Fruit fly (Drosophila melanogaster) whole organism, embryonic: Measurements from ENCODE around the gene ATPsyngamma.

Experiments used
- Aef1 ChIP-seq: fragments of 200-800 bp; sonication (Bioruptor generic); IDR thresholded peaks from 3 replicates; pipeline ENCODE4 v1.3.6; 2022; ENCODE audit warnings: missing biosample characterization, missing genetic modification characterization
- Asciz ChIP-seq: fragments of 200-800 bp; sonication (Bioruptor generic); optimal IDR thresholded peaks from 2 replicates; lab custom pipeline; 2017; ENCODE audit warnings: missing biosample characterization, mild to moderate bottlenecking, missing genetic modification characterization, missing genetic modification reagents
- CG10274 ChIP-seq: fragments of 200-800 bp; sonication (Bioruptor generic); optimal IDR thresholded peaks from 3 replicates; lab custom pipeline; 2017; ENCODE audit warnings: missing biosample characterization, mild to moderate bottlenecking, missing genetic modification characterization
- CG10543 ChIP-seq: fragments of 200-800 bp; sonication (Bioruptor generic); optimal IDR thresholded peaks from 3 replicates; lab custom pipeline; 2017; ENCODE audit warnings: missing biosample characterization, mild to moderate bottlenecking, missing genetic modification characterization, moderate library complexity
- CG11085 ChIP-seq: fragments of 200-800 bp; sonication (Bioruptor generic); IDR thresholded peaks from 2 replicates; pipeline ENCODE4 v1.3.6; 2022; ENCODE audit warnings: missing biosample characterization, missing genetic modification characterization
- CG11504 ChIP-seq: fragments of 200-800 bp; sonication (Bioruptor generic); optimal IDR thresholded peaks from 3 replicates; lab custom pipeline; 2019; ENCODE audit warnings: missing biosample characterization, mild to moderate bottlenecking, missing genetic modification characterization, moderate library complexity
- CG11696 ChIP-seq: fragments of 200-800 bp; sonication (Bioruptor generic); IDR thresholded peaks from 2 replicates; pipeline ENCODE4 v1.3.6; 2022; ENCODE audit warnings: missing biosample characterization, missing genetic modification characterization
- CG12236 ChIP-seq: fragments of 200-800 bp; sonication (Bioruptor generic); optimal IDR thresholded peaks from 2 replicates; lab custom pipeline; 2016; ENCODE audit warnings: missing biosample characterization, missing genetic modification characterization
- CG13287 ChIP-seq: fragments of 200-800 bp; sonication (Bioruptor generic); IDR thresholded peaks from 2 replicates; pipeline ENCODE4 v1.3.6; 2022; ENCODE audit warnings: missing biosample characterization, missing genetic modification characterization; ENCODE audit not compliant: partially characterized antibody
- CG13424 ChIP-seq: fragments of 200-800 bp; sonication (Bioruptor generic); optimal IDR thresholded peaks from 2 replicates; lab custom pipeline; 2019; ENCODE audit warnings: missing biosample characterization, mild to moderate bottlenecking, missing genetic modification characterization, moderate library complexity
- CG14014 ChIP-seq: fragments of 200-800 bp; sonication (Bioruptor generic); IDR thresholded peaks from 2 replicates; pipeline ENCODE4 v1.3.6; 2022; ENCODE audit warnings: missing biosample characterization, missing genetic modification characterization
- CG17359 ChIP-seq: fragments of 200-800 bp; sonication (Bioruptor generic); optimal IDR thresholded peaks from 3 replicates; lab custom pipeline; 2018; ENCODE audit warnings: missing biosample characterization, mild to moderate bottlenecking, missing genetic modification characterization, moderate library complexity
- CG17361 ChIP-seq: fragments of 200-800 bp; sonication (Bioruptor generic); IDR thresholded peaks from 3 replicates; pipeline ENCODE4 v1.3.6; 2022; ENCODE audit warnings: missing biosample characterization, missing genetic modification characterization
- CG17385 ChIP-seq: fragments of 200-800 bp; sonication (Bioruptor generic); optimal IDR thresholded peaks from 3 replicates; lab custom pipeline; 2018; ENCODE audit warnings: missing biosample characterization, mild to moderate bottlenecking, missing genetic modification characterization
- CG18764 ChIP-seq: fragments of 200-800 bp; sonication (Bioruptor generic); optimal IDR thresholded peaks from 3 replicates; lab custom pipeline; 2016; ENCODE audit warnings: missing biosample characterization, missing genetic modification characterization
- CG4360 ChIP-seq: fragments of 200-800 bp; sonication (Bioruptor generic); IDR thresholded peaks from 2 replicates; pipeline ENCODE4 v1.3.6; 2022; ENCODE audit warnings: missing biosample characterization, missing genetic modification characterization
- CG4404 ChIP-seq: fragments of 200-800 bp; sonication (Bioruptor generic); IDR thresholded peaks from 2 replicates; pipeline ENCODE4 v1.3.6; 2022; ENCODE audit warnings: missing biosample characterization, missing genetic modification characterization
- CG4424 ChIP-seq: fragments of 200-800 bp; sonication (Bioruptor generic); optimal IDR thresholded peaks from 3 replicates; lab custom pipeline; 2016; ENCODE audit warnings: missing biosample characterization, missing genetic modification characterization
- CG6175 ChIP-seq: fragments of 200-800 bp; sonication (Bioruptor generic); IDR thresholded peaks from 3 replicates; pipeline ENCODE4 v1.3.6; 2022; ENCODE audit warnings: missing biosample characterization, missing genetic modification characterization
- CG6272 ChIP-seq: fragments of 200-800 bp; sonication (Bioruptor generic); IDR thresholded peaks from 2 replicates; pipeline ENCODE4 v1.3.6; 2022; ENCODE audit warnings: missing biosample characterization, missing genetic modification characterization
- CG7357 ChIP-seq: fragments of 200-800 bp; sonication (Bioruptor generic); IDR thresholded peaks from 3 replicates; pipeline ENCODE4 v1.3.6; 2022; ENCODE audit warnings: missing biosample characterization, missing genetic modification characterization
- CG9437 ChIP-seq: fragments of 200-800 bp; sonication (Bioruptor generic); optimal IDR thresholded peaks from 2 replicates; lab custom pipeline; 2018; ENCODE audit warnings: missing biosample characterization, mild to moderate bottlenecking, missing genetic modification characterization
- CG9817 ChIP-seq: fragments of 200-800 bp; sonication (Bioruptor generic); optimal IDR thresholded peaks from 2 replicates; lab custom pipeline; 2018; ENCODE audit warnings: missing biosample characterization, mild to moderate bottlenecking, missing genetic modification characterization, moderate library complexity
- Chrac-16 ChIP-seq: fragments of 200-800 bp; sonication (Bioruptor generic); optimal IDR thresholded peaks from 3 replicates; lab custom pipeline; 2016; ENCODE audit warnings: missing biosample characterization, missing genetic modification characterization
- Dbx ChIP-seq: fragments of 200-800 bp; sonication (Bioruptor generic); IDR thresholded peaks from 3 replicates; pipeline ENCODE4 v1.3.6; 2022; ENCODE audit warnings: missing biosample characterization, missing genetic modification characterization
- Ets65A ChIP-seq: fragments of 200-800 bp; sonication (Bioruptor generic); peaks from one replicate; lab custom pipeline; 2016; ENCODE audit warnings: missing biosample characterization, missing genetic modification characterization
- Med ChIP-seq: fragments of 200-800 bp; sonication (Bioruptor generic); peaks from one replicate; lab custom pipeline; 2016; ENCODE audit warnings: missing biosample characterization, missing genetic modification characterization, mild to moderate bottlenecking, inconsistent platforms, moderate library complexity
- NK7.1 ChIP-seq: fragments of 200-800 bp; sonication (Bioruptor generic); optimal IDR thresholded peaks from 3 replicates; lab custom pipeline; 2016; ENCODE audit warnings: missing biosample characterization, missing genetic modification characterization
- Opbp ChIP-seq: fragments of 200-800 bp; sonication (Bioruptor generic); IDR thresholded peaks from 3 replicates; pipeline ENCODE4 v1.3.6; 2022; ENCODE audit warnings: missing biosample characterization, missing genetic modification characterization; ENCODE audit not compliant: partially characterized antibody
- Pdp1 ChIP-seq, 2 experiments: fragments of 200-800 bp; sonication (Bioruptor generic); optimal IDR thresholded peaks; 3 replicates each; lab custom pipeline; 2016; ENCODE audit warnings: missing biosample characterization in 2 of 2, missing genetic modification characterization in 2 of 2, mild to moderate bottlenecking in 1 of 2, moderate library complexity in 1 of 2
- Spps ChIP-seq: fragments of 200-800 bp; sonication (Bioruptor generic); optimal IDR thresholded peaks from 2 replicates; lab custom pipeline; 2018; ENCODE audit warnings: missing biosample characterization, mild to moderate bottlenecking, missing genetic modification characterization
- ab ChIP-seq: fragments of 200-800 bp; sonication (Bioruptor generic); optimal IDR thresholded peaks from 2 replicates; lab custom pipeline; 2016; ENCODE audit warnings: missing biosample characterization, missing genetic modification characterization
- ap ChIP-seq: fragments of 200-800 bp; sonication (Bioruptor generic); IDR thresholded peaks from 2 replicates; pipeline ENCODE4 v1.3.6; 2022; ENCODE audit warnings: missing biosample characterization, missing genetic modification characterization
- bigmax ChIP-seq: fragments of 200-800 bp; sonication (Bioruptor generic); optimal IDR thresholded peaks from 2 replicates; lab custom pipeline; 2018; ENCODE audit warnings: missing biosample characterization, mild to moderate bottlenecking, missing genetic modification characterization
- bsh ChIP-seq, 2 experiments: fragments of 200-800 bp; sonication (Bioruptor generic); optimal IDR thresholded peaks; 2 replicates each; lab custom pipeline; 2017 to 2018; ENCODE audit warnings: mild to moderate bottlenecking in 2 of 2, missing biosample characterization in 2 of 2, missing genetic modification characterization in 2 of 2, moderate library complexity in 1 of 2
- cas ChIP-seq: fragments of 200-800 bp; sonication (Bioruptor generic); IDR thresholded peaks from 2 replicates; pipeline ENCODE4 v1.3.6; 2022; ENCODE audit warnings: missing biosample characterization, missing genetic modification characterization
- crol ChIP-seq: fragments of 200-800 bp; sonication (Bioruptor generic); IDR thresholded peaks from 2 replicates; pipeline ENCODE4 v1.3.6; 2022; ENCODE audit warnings: missing biosample characterization, missing genetic modification characterization
- disco-r ChIP-seq: fragments of 200-800 bp; sonication (Bioruptor generic); optimal IDR thresholded peaks from 2 replicates; lab custom pipeline; 2016; ENCODE audit warnings: missing biosample characterization, missing genetic modification characterization
- dmrt99B ChIP-seq: fragments of 200-800 bp; sonication (Bioruptor generic); optimal IDR thresholded peaks from 2 replicates; lab custom pipeline; 2018; ENCODE audit warnings: missing biosample characterization, mild to moderate bottlenecking, missing genetic modification characterization, moderate library complexity
- eve ChIP-seq, 2 experiments: fragments of >200 bp; optimal IDR thresholded peaks; 2 replicates each; lab custom pipeline; 2017; ENCODE audit warnings: missing biosample characterization in 2 of 2, missing genetic modification characterization in 2 of 2
- grau ChIP-seq: fragments of 200-800 bp; optimal IDR thresholded peaks from 3 replicates; lab custom pipeline; 2019; ENCODE audit warnings: missing biosample characterization, mild to moderate bottlenecking, missing genetic modification characterization, moderate library complexity
- grn ChIP-seq: fragments of 200-800 bp; sonication (Bioruptor generic); optimal IDR thresholded peaks from 3 replicates; lab custom pipeline; 2017; ENCODE audit warnings: missing biosample characterization, missing genetic modification characterization
- h ChIP-seq: fragments of >200 bp; optimal IDR thresholded peaks from 2 replicates; lab custom pipeline; 2017
- ken ChIP-seq: fragments of 200-800 bp; sonication (Bioruptor generic); IDR thresholded peaks from 3 replicates; pipeline ENCODE4 v1.3.6; 2022; ENCODE audit warnings: missing biosample characterization, missing genetic modification characterization
- kni ChIP-seq: fragments of 200-800 bp; sonication (Bioruptor generic); optimal IDR thresholded peaks from 3 replicates; lab custom pipeline; 2017; ENCODE audit warnings: mild to moderate bottlenecking, missing biosample characterization, missing genetic modification reagents, missing genetic modification characterization
- luna ChIP-seq: fragments of 200-800 bp; sonication (Bioruptor generic); optimal IDR thresholded peaks from 2 replicates; lab custom pipeline; 2016; ENCODE audit warnings: missing biosample characterization, missing genetic modification characterization
- nerfin-2 ChIP-seq: fragments of 200-800 bp; sonication (Bioruptor generic); IDR thresholded peaks from 2 replicates; pipeline ENCODE4 v1.3.6; 2022; ENCODE audit warnings: missing biosample characterization, missing genetic modification characterization; ENCODE audit not compliant: partially characterized antibody
- pb ChIP-seq: fragments of 200-800 bp; sonication (Bioruptor generic); optimal IDR thresholded peaks from 3 replicates; lab custom pipeline; 2016; ENCODE audit warnings: missing biosample characterization, missing genetic modification characterization
- seq ChIP-seq: fragments of 200-800 bp; sonication (Bioruptor generic); IDR thresholded peaks from 2 replicates; pipeline ENCODE4 v1.3.6; 2022; ENCODE audit warnings: missing biosample characterization, missing genetic modification characterization
- stwl ChIP-seq: fragments of 200-800 bp; sonication (Bioruptor generic); optimal IDR thresholded peaks from 3 replicates; lab custom pipeline; 2018; ENCODE audit warnings: missing biosample characterization, mild to moderate bottlenecking, missing genetic modification characterization, moderate library complexity
- unc-4 ChIP-seq: fragments of 200-800 bp; sonication (Bioruptor generic); IDR thresholded peaks from 2 replicates; pipeline ENCODE4 v1.3.6; 2022; ENCODE audit warnings: missing biosample characterization, missing genetic modification characterization; ENCODE audit not compliant: partially characterized antibody
- unpg ChIP-seq: fragments of 200-800 bp; sonication (Bioruptor generic); optimal IDR thresholded peaks from 3 replicates; lab custom pipeline; 2018; ENCODE audit warnings: missing biosample characterization, mild to moderate bottlenecking, missing genetic modification characterization, moderate library complexity

ATPsyngamma gene

DNA sequence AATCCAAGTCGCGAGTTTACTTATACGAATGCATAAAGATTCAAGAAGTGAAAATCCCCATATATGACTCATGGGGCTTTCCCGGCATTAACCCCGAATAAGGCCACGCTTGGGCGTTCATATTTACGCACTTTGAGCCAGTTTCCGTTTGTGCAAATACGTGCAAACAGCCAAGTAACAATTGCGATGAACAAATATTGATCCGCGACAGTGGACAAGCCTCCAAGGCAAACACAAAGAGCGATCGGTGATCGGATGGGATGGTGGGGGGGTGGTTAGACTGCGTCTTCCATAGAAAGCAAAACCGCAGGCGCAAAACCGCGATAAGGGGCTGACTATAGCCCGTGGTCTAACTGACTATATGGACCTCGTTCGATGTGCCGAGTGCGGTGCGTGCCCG is 8.3 kb upstream of the ATPsyngamma start (continued):
- TF ChIP-seq grau (tag; lab: Kevin White, UChicago) (no peak), CG12236 (GFP tag; lab: Kevin White, UChicago) (no peak), CG17385 (GFP tag; lab: Kevin White, UChicago) (no peak), CG11085 (GFP tag; lab: Robert Waterston, UW) (no peak), CG11504 (tag; lab: Kevin White, UChicago) (peak; percentile 27), CG6272 (GFP tag; lab: Robert Waterston, UW) (no peak), CG18764 (GFP tag; lab: Kevin White, UChicago) (no peak), Asciz (peak; percentile 37), grn (no peak), CG10274 (GFP tag; lab: Kevin White, UChicago) (no peak), CG9437 (no peak), pb (GFP tag; lab: Kevin White, UChicago) (no peak), h (lab: Kevin White, UChicago) (no peak), dmrt99B (tag; lab: Kevin White, UChicago) (peak; percentile 0), seq (GFP tag; lab: Robert Waterston, UW) (0 out of 2 replicates have a peak, but pooled peaks have one; percentile 15), CG7357 (no peak), Dbx (0 out of 3 replicates have a peak, but pooled peaks have one; percentile 40), ab (GFP tag; lab: Kevin White, UChicago) (no peak), CG17361 (no peak), CG4360 (GFP tag; lab: Robert Waterston, UW) (no peak), CG17359 (tag; lab: Kevin White, UChicago) (peak; percentile 35), Opbp (GFP tag; lab: Robert Waterston, UW) (no peak), nerfin-2 (GFP tag; lab: Robert Waterston, UW) (no peak), ap (GFP tag; lab: Robert Waterston, UW) (no peak), bsh (GFP tag; optimal IDR thresholded peaks at IDR 0.05; lab: Kevin White, UChicago) (peak in 1 of 2 experiments; percentile 6), CG11696 (no peak), unc-4 (GFP tag; lab: Robert Waterston, UW) (no peak), luna (GFP tag; lab: Kevin White, UChicago) (no peak), CG6175 (GFP tag; lab: Robert Waterston, UW) (no peak), Ets65A (GFP tag; lab: Kevin White, UChicago) (no peak), eve (GFP tag; optimal IDR thresholded peaks at IDR 0.05; lab: Kevin White, UChicago) (no peak), kni (GFP tag; lab: Kevin White, UChicago) (no peak), CG4424 (GFP tag; lab: Kevin White, UChicago) (no peak), Spps (tag; lab: Kevin White, UChicago) (no peak), NK7.1 (GFP tag; lab: Kevin White, UChicago) (no peak), CG4404 (GFP tag; lab: Robert Waterston, UW) (no peak), Chrac-16 (GFP tag; lab: Kevin White, UChicago) (no peak), CG13287 (no peak), unpg (GFP tag; lab: Kevin White, UChicago) (peak; percentile 10), Aef1 (GFP tag; lab: Robert Waterston, UW) (no peak), Pdp1 (GFP tag; optimal IDR thresholded peaks at IDR 0.05; lab: Kevin White, UChicago) (peak in 1 of 2 experiments; percentile 2), stwl (no peak), ken (0 out of 3 replicates have a peak, but pooled peaks have one; percentile 40), cas (no peak), CG9817 (tag; lab: Kevin White, UChicago) (peak; percentile 0), CG14014 (peak; percentile 37; the same call in 1 of the 2 replicates), CG13424 (tag; lab: Kevin White, UChicago) (peak; percentile 15), crol (GFP tag; lab: Robert Waterston, UW) (no peak), bigmax (no peak), disco-r (no peak), Med (GFP tag; lab: Kevin White, UChicago) (peak; percentile 89), CG10543 (no peak)
